Fruit fly (Drosophila melanogaster): ENCODE data around the gene vret.

Gene vret

dm6 chr3R:22732995-22733394 is 12.4 kb downstream of the vret start (continued):
- no peak for TF ChIP-seq Nf-YB (GFP tag; optimal IDR thresholded peaks at IDR 0.05)
- TF ChIP-seq CG12942 (GFP tag; optimal IDR thresholded peaks at IDR 0.05) = no peak
- no peak for TF ChIP-seq CG9817 (tag; optimal IDR thresholded peaks at IDR 0.05)
- no peak for TF ChIP-seq ab (GFP tag; optimal IDR thresholded peaks at IDR 0.05)
- TF ChIP-seq E2f2 (GFP tag; IDR thresholded peaks at IDR 0.05) = no peak
- no peak for TF ChIP-seq CG32772 (GFP tag; IDR thresholded peaks at IDR 0.05)
- TF ChIP-seq nom (GFP tag; optimal IDR thresholded peaks at IDR 0.05) = no peak

dm6 chr3R:22727857-22728256 is 17.5 kb downstream of the vret start:
- TF ChIP-seq CG11247 (GFP tag; IDR thresholded peaks at IDR 0.05) (0 out of 2 replicates have a peak, but pooled peaks have one; percentile 27), Ada2b (GFP tag; IDR thresholded peaks at IDR 0.05) (no peak), lmd (GFP tag; IDR thresholded peaks at IDR 0.05) (peak; percentile 37), Abd-B (GFP tag; optimal IDR thresholded peaks at IDR 0.05) (no peak), lbe (GFP tag; optimal IDR thresholded peaks at IDR 0.05) (no peak), CG9215 (GFP tag; IDR thresholded peaks at IDR 0.05) (no peak), CG1603 (tag; optimal IDR thresholded peaks at IDR 0.05) (peak; percentile 30), vvl (GFP tag; IDR thresholded peaks at IDR 0.05) (peak; percentile 57; the same call in 1 of the 2 replicates), zfh1 (GFP tag; IDR thresholded peaks at IDR 0.05) (peak; percentile 33; the same call in 1 of the 3 replicates), Atf-2 (GFP tag; optimal IDR thresholded peaks at IDR 0.05) (no peak), TFAM (GFP tag; optimal IDR thresholded peaks at IDR 0.05) (no peak), CG13424 (tag; optimal IDR thresholded peaks at IDR 0.05) (no peak), phol (tag; optimal IDR thresholded peaks at IDR 0.05) (peak; percentile 19), crol (GFP tag; IDR thresholded peaks at IDR 0.05) (no peak), CG7786 (GFP tag; optimal IDR thresholded peaks at IDR 0.05) (no peak), Oli (tag; optimal IDR thresholded peaks at IDR 0.05) (peak; percentile 7), repo (GFP tag; optimal IDR thresholded peaks at IDR 0.05) (no peak), CG34376 (GFP tag; optimal IDR thresholded peaks at IDR 0.05) (no peak), CG13775 (GFP tag; optimal IDR thresholded peaks at IDR 0.05) (no peak), sug (tag; optimal IDR thresholded peaks at IDR 0.05) (no peak), CG2202 (tag; optimal IDR thresholded peaks at IDR 0.05) (no peak), so (GFP tag; IDR thresholded peaks at IDR 0.05) (no peak), CG10462 (GFP tag; optimal IDR thresholded peaks at IDR 0.05) (no peak), CG14441 (GFP tag; IDR thresholded peaks at IDR 0.05) (peak; percentile 32; the same call in 1 of the 2 replicates), Pdp1 (GFP tag; optimal IDR thresholded peaks at IDR 0.05) (peak in 1 of 2 experiments; percentile 9), CG42726 (GFP tag; IDR thresholded peaks at IDR 0.05; ENCODE audit: partially characterized antibody) (no peak), CG33213 (GFP tag; optimal IDR thresholded peaks at IDR 0.05) (no peak), CG7839 (tag; optimal IDR thresholded peaks at IDR 0.05) (no peak), CG8359 (GFP tag; optimal IDR thresholded peaks at IDR 0.05; ENCODE audit: borderline replicate concordance) (no peak), bowl (GFP tag; IDR thresholded peaks at IDR 0.05) (no peak), CG2120 (GFP tag; optimal IDR thresholded peaks at IDR 0.05) (peak; percentile 27), C15 (GFP tag; IDR thresholded peaks at IDR 0.05) (no peak), CG10959 (GFP tag; IDR thresholded peaks at IDR 0.05) (no peak), CG17359 (tag; optimal IDR thresholded peaks at IDR 0.05) (peak; percentile 13), CG13624 (GFP tag; optimal IDR thresholded peaks at IDR 0.05) (peak; percentile 2), CG10267 (tag; optimal IDR thresholded peaks at IDR 0.05) (no peak), CG32772 (GFP tag; IDR thresholded peaks at IDR 0.05) (0 out of 2 replicates have a peak, but pooled peaks have one; percentile 7), CG14014 (GFP tag; IDR thresholded peaks at IDR 0.05) (no peak), CG10979 (tag; optimal IDR thresholded peaks at IDR 0.05) (no peak), Med (GFP tag) (peak; percentile 65), amos (GFP tag; IDR thresholded peaks at IDR 0.05; ENCODE audit: partially characterized antibody) (no peak), dimm (GFP tag; IDR thresholded peaks at IDR 0.05) (no peak), ham (GFP tag; IDR thresholded peaks at IDR 0.05) (no peak), CG11560 (tag; IDR thresholded peaks at IDR 0.05) (no peak)

Data from whole organism, embryonic.